Fruit fly (Drosophila melanogaster) whole organism: ENCODE results near the gene Cisd2.

Experiments
- CG8478 ChIP-seq: fragments of >200 bp; optimal IDR thresholded peaks from 2 replicates; lab custom pipeline; 2018; ENCODE audit warnings: inconsistent platforms
- Dll ChIP-seq: fragments of >200 bp; optimal IDR thresholded peaks from 2 replicates; lab custom pipeline; 2017
- EcR ChIP-seq, 2 experiments: fragments of >200 bp; optimal IDR thresholded peaks; 2 replicates each; lab custom pipeline; 2017; ENCODE audit warnings: missing biosample characterization in 2 of 2, missing genetic modification characterization in 2 of 2, missing genetic modification reagents in 2 of 2
- pan ChIP-seq: fragments of >200 bp; optimal IDR thresholded peaks from 2 replicates; lab custom pipeline; 2017
- psq ChIP-seq: fragments of >200 bp; optimal IDR thresholded peaks from 2 replicates; lab custom pipeline; 2017
- usp ChIP-seq: fragments of >200 bp; optimal IDR thresholded peaks from 2 replicates; lab custom pipeline; 2017; ENCODE audit warnings: missing biosample characterization, missing genetic modification characterization, mixed read lengths

Gene Cisd2

DNA sequence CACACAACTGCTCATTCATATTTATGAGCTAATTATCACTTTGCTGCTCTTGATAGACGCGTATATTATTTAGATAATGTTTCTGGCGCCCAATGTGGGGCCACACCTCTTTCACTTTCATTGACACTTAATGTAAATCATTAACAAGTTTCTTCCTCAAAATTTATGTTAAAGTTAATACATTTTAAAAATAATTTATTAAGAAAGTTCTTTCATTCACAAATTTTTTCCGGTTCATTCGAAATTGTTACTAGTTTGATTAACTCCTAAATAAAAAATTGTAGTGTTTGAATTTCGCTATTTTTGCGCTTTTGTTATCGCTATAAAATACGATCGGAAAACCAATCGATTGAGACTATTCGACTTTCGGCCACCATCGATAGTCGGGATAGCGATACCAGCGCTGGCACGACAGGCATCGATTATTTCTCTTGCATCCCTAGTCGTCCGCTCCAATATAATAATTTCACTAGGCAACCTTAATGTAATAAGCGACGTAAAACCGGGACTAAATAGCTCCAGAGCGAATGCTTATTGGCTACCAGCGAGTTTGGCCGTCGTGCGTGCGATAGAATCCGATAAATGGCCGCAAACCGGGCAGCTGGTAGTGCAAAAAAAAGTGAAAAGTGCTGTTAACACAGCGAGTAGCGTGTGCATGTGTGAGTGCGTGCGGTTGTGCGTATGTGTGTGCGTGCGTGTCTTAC, 5.7 kb upstream of the Cisd2 start, which contains the start of gene Usp1:
Gene Usp1, plus strand, starts transcription at position 417 of the 704 bp plus-strand sequence.
- peak; percentile 9 for TF ChIP-seq pan (lab: Kevin White, UChicago)
- no peak for TF ChIP-seq CG8478 (lab: Kevin White, UChicago)

- TF ChIP-seq Dll (lab: Kevin White, UChicago) (no peak), pan (lab: Kevin White, UChicago) (no peak), CG8478 (lab: Kevin White, UChicago) (no peak), psq (lab: Kevin White, UChicago) (no peak), EcR (GFP tag; optimal IDR thresholded peaks at IDR 0.05; lab: Kevin White, UChicago) (no peak), usp (GFP tag; lab: Kevin White, UChicago) (no peak)
These were observed 4.5 kb upstream of the Cisd2 start, which contains the start of gene CG14507 for dm6 chr3R:29227675-29228211. TSS of gene CG14507 (minus strand) at chr3R:29227725.

dm6 chr3R:29221168-29221567, 2.1 kb downstream of the Cisd2 start:
- TF ChIP-seq CG8478 (lab: Kevin White, UChicago), result no peak
- no peak for TF ChIP-seq pan (lab: Kevin White, UChicago)
- TF ChIP-seq psq (lab: Kevin White, UChicago), result no peak
- no peak for TF ChIP-seq usp (GFP tag; lab: Kevin White, UChicago)
- TF ChIP-seq EcR (GFP tag; optimal IDR thresholded peaks at IDR 0.05; lab: Kevin White, UChicago), result no peak
- no peak for TF ChIP-seq Dll (lab: Kevin White, UChicago)

dm6 chr3R:29220585-29220984, 2.6 kb downstream of the Cisd2 start:
- no peak for TF ChIP-seq EcR (GFP tag; optimal IDR thresholded peaks at IDR 0.05; lab: Kevin White, UChicago)
- TF ChIP-seq usp (GFP tag; lab: Kevin White, UChicago), result no peak
- no peak for TF ChIP-seq psq (lab: Kevin White, UChicago)
- TF ChIP-seq pan (lab: Kevin White, UChicago), result no peak

DNA sequence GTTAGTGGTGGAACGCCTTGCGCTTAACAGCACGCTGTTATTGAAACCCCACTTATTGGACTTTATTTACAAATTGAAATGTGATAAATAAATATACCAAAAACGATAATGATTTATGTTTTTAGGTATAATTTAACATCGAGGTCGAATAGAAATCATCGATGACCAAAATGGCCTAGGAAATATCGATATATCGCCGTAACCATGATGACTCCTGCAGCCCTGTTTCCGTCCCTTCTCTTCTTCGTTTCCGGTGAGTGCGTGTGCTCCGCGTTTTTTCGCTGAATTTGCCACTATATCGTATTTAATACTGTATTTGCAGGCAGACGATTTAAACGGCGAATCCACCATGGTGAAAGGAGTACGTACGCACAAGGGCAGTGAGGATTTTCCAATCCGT, 3.3 kb downstream of the Cisd2 start, which contains the start of gene eEF1gamma:
Gene eEF1gamma, plus strand, starts transcription at position 225 of the 400 bp plus-strand sequence.
- TF ChIP-seq psq (lab: Kevin White, UChicago), result no peak
- no peak for TF ChIP-seq Dll (lab: Kevin White, UChicago)
- no peak for TF ChIP-seq pan (lab: Kevin White, UChicago)
- no peak for TF ChIP-seq EcR (GFP tag; optimal IDR thresholded peaks at IDR 0.05; lab: Kevin White, UChicago)
- TF ChIP-seq usp (GFP tag; lab: Kevin White, UChicago), result no peak
- no peak for TF ChIP-seq CG8478 (lab: Kevin White, UChicago)

dm6 chr3R:29218001-29218400, 5.2 kb downstream of the Cisd2 start:
- no peak for TF ChIP-seq CG8478 (lab: Kevin White, UChicago)
- no peak for TF ChIP-seq Dll (lab: Kevin White, UChicago)
- no peak for TF ChIP-seq EcR (GFP tag; optimal IDR thresholded peaks at IDR 0.05; lab: Kevin White, UChicago)
- TF ChIP-seq psq (lab: Kevin White, UChicago), result no peak
- no peak for TF ChIP-seq usp (GFP tag; lab: Kevin White, UChicago)
- TF ChIP-seq pan (lab: Kevin White, UChicago), result no peak

dm6 chr3R:29217309-29217708, 5.9 kb downstream of the Cisd2 start:
- TF ChIP-seq pan (lab: Kevin White, UChicago) (no peak), Dll (lab: Kevin White, UChicago) (no peak), psq (lab: Kevin White, UChicago) (no peak), EcR (GFP tag; optimal IDR thresholded peaks at IDR 0.05; lab: Kevin White, UChicago) (no peak), CG8478 (lab: Kevin White, UChicago) (no peak), usp (GFP tag; lab: Kevin White, UChicago) (no peak)

- TF ChIP-seq psq (lab: Kevin White, UChicago), result no peak
- no peak for TF ChIP-seq EcR (GFP tag; optimal IDR thresholded peaks at IDR 0.05; lab: Kevin White, UChicago)
- no peak for TF ChIP-seq Dll (lab: Kevin White, UChicago)
- no peak for TF ChIP-seq usp (GFP tag; lab: Kevin White, UChicago)
- no peak for TF ChIP-seq pan (lab: Kevin White, UChicago)
- TF ChIP-seq CG8478 (lab: Kevin White, UChicago), result no peak
These were observed 6.8 kb downstream of the Cisd2 start for dm6 chr3R:29216484-29216863.

- TF ChIP-seq CG8478 (lab: Kevin White, UChicago), result no peak
- TF ChIP-seq psq (lab: Kevin White, UChicago), result no peak
- no peak for TF ChIP-seq usp (GFP tag; lab: Kevin White, UChicago)
- no peak for TF ChIP-seq EcR (GFP tag; optimal IDR thresholded peaks at IDR 0.05; lab: Kevin White, UChicago)
- TF ChIP-seq pan (lab: Kevin White, UChicago), result no peak
- TF ChIP-seq Dll (lab: Kevin White, UChicago), result no peak
These were observed 7.4 kb downstream of the Cisd2 start for dm6 chr3R:29215652-29216483.

dm6 chr3R:29214982-29215533, 8.2 kb downstream of the Cisd2 start:
- TF ChIP-seq psq (lab: Kevin White, UChicago) (no peak), EcR (GFP tag; optimal IDR thresholded peaks at IDR 0.05; lab: Kevin White, UChicago) (no peak), CG8478 (lab: Kevin White, UChicago) (no peak), usp (GFP tag; lab: Kevin White, UChicago) (no peak), pan (lab: Kevin White, UChicago) (no peak)
